Worm (Caenorhabditis elegans): ENCODE results near the gene tag-51.

The tag-51 gene

ce11 chrIII:883595-883994 is 29.6 kb downstream of the tag-51 start:
- TF ChIP-seq lin-39 (tag; optimal IDR thresholded peaks at IDR 0.05), result no peak
- TF ChIP-seq elt-1 (tag; optimal IDR thresholded peaks at IDR 0.05), result no peak
- TF ChIP-seq ZK546.5 (tag; optimal IDR thresholded peaks at IDR 0.05), result no peak
- TF ChIP-seq mml-1 (tag; optimal IDR thresholded peaks at IDR 0.05), result no peak
- TF ChIP-seq lin-15B (tag; optimal IDR thresholded peaks at IDR 0.05), result no peak
- TF ChIP-seq nhr-67 (tag; optimal IDR thresholded peaks at IDR 0.05), result no peak
- TF ChIP-seq ztf-11 (tag; optimal IDR thresholded peaks at IDR 0.05), result no peak
- no peak for TF ChIP-seq elt-3 (tag; optimal IDR thresholded peaks at IDR 0.05)
- TF ChIP-seq ceh-9 (tag; optimal IDR thresholded peaks at IDR 0.05), result no peak

ce11 chrIII:886726-887125 is 32.7 kb downstream of the tag-51 start, which contains the start of gene zer-1:
Gene zer-1, minus strand, starts transcription at chrIII:886793.
- TF ChIP-seq ceh-28 (tag; optimal IDR thresholded peaks at IDR 0.05) (peak; percentile 67), nhr-23 (tag; optimal IDR thresholded peaks at IDR 0.05) (peak; percentile 37), ama-1 (optimal IDR thresholded peaks at IDR 0.05) (peak; percentile 21), nhr-25 (tag; optimal IDR thresholded peaks at IDR 0.05) (peak; percentile 24), elt-2 (tag; optimal IDR thresholded peaks at IDR 0.05) (no peak)

ce11 chrIII:887874-888299 is 33.9 kb downstream of the tag-51 start:
- TF ChIP-seq ceh-82 (tag; optimal IDR thresholded peaks at IDR 0.05), result no peak
- peak; percentile 82 for TF ChIP-seq nfya-1 (tag; optimal IDR thresholded peaks at IDR 0.05; ENCODE audit: insufficient read depth)
- TF ChIP-seq nhr-28 (tag; optimal IDR thresholded peaks at IDR 0.05), result no peak
- no peak for TF ChIP-seq ztf-11 (tag; optimal IDR thresholded peaks at IDR 0.05)
- no peak for TF ChIP-seq ceh-16 (tag; optimal IDR thresholded peaks at IDR 0.05)
- TF ChIP-seq nhr-25 (tag; optimal IDR thresholded peaks at IDR 0.05), result peak; percentile 2
- TF ChIP-seq eor-1 (tag; optimal IDR thresholded peaks at IDR 0.05), result no peak
- peak; percentile 79 for TF ChIP-seq sea-2 (GFP tag; optimal IDR thresholded peaks at IDR 0.05)
- peak; percentile 31 for TF ChIP-seq jun-1 (tag; optimal IDR thresholded peaks at IDR 0.05)
- TF ChIP-seq fkh-2 (tag; optimal IDR thresholded peaks at IDR 0.05), result no peak
- no peak for TF ChIP-seq nhr-43 (tag; optimal IDR thresholded peaks at IDR 0.05; ENCODE audit: poor library complexity, severe bottlenecking)
- no peak for TF ChIP-seq elt-1 (tag; optimal IDR thresholded peaks at IDR 0.05)
- TF ChIP-seq hmg-11 (tag; optimal IDR thresholded peaks at IDR 0.05), result peak; percentile 71
- TF ChIP-seq unc-39 (tag; optimal IDR thresholded peaks at IDR 0.05), result no peak
- TF ChIP-seq mml-1 (tag; optimal IDR thresholded peaks at IDR 0.05), result no peak
- no peak for TF ChIP-seq zag-1 (tag; optimal IDR thresholded peaks at IDR 0.05)
- peak; percentile 89 for TF ChIP-seq ceh-28 (tag; optimal IDR thresholded peaks at IDR 0.05)
- TF ChIP-seq lsy-12 (tag; optimal IDR thresholded peaks at IDR 0.05), result no peak
- no peak for TF ChIP-seq nhr-67 (tag; optimal IDR thresholded peaks at IDR 0.05)
- peak; percentile 40 for TF ChIP-seq lin-15B (tag; optimal IDR thresholded peaks at IDR 0.05)
- TF ChIP-seq ztf-4 (tag; optimal IDR thresholded peaks at IDR 0.05), result no peak
- no peak for TF ChIP-seq R02D3.7 (tag; optimal IDR thresholded peaks at IDR 0.05)
- peak; percentile 8 for TF ChIP-seq pqm-1 (tag; optimal IDR thresholded peaks at IDR 0.05)
- no peak for TF ChIP-seq fos-1 (tag; optimal IDR thresholded peaks at IDR 0.05)
- peak; percentile 48 for TF ChIP-seq mdl-1 (tag; optimal IDR thresholded peaks at IDR 0.05)
- peak; percentile 37 for TF ChIP-seq tbx-2 (tag; optimal IDR thresholded peaks at IDR 0.05)
- peak; percentile 46 for TF ChIP-seq pha-4 (tag; optimal IDR thresholded peaks at IDR 0.05)
- peak; percentile 60 for TF ChIP-seq nhr-23 (tag; optimal IDR thresholded peaks at IDR 0.05)
- peak; percentile 33 for TF ChIP-seq fkh-10 (GFP tag; optimal IDR thresholded peaks at IDR 0.05)
- TF ChIP-seq elt-2 (tag; optimal IDR thresholded peaks at IDR 0.05), result peak; percentile 66
- no peak for TF ChIP-seq nhr-237 (tag; optimal IDR thresholded peaks at IDR 0.05)
- peak; percentile 50 for TF ChIP-seq egl-27 (tag; optimal IDR thresholded peaks at IDR 0.05)
- TF ChIP-seq nhr-77 (tag; optimal IDR thresholded peaks at IDR 0.05), result no peak
- TF ChIP-seq nhr-11 (tag; optimal IDR thresholded peaks at IDR 0.05), result no peak
- peak; percentile 45 for TF ChIP-seq ama-1 (optimal IDR thresholded peaks at IDR 0.05)
- TF ChIP-seq egl-5 (tag; optimal IDR thresholded peaks at IDR 0.05), result peak; percentile 60
- TF ChIP-seq snpc-4 (tag; optimal IDR thresholded peaks at IDR 0.05), result peak; percentile 76
- TF ChIP-seq lin-39 (tag; optimal IDR thresholded peaks at IDR 0.05), result peak; percentile 81
- TF ChIP-seq daf-12 (tag; optimal IDR thresholded peaks at IDR 0.05), result no peak
- peak; percentile 41 for TF ChIP-seq skn-1 (tag; optimal IDR thresholded peaks at IDR 0.05)
- no peak for TF ChIP-seq unc-62 (GFP tag; optimal IDR thresholded peaks at IDR 0.05)
- no peak for TF ChIP-seq ceh-9 (tag; optimal IDR thresholded peaks at IDR 0.05)
